Worm (Caenorhabditis elegans) whole organism, early embryonic: Measurements from ENCODE around the gene Y54G2A.73.

Experiments
- B0310.2 ChIP-seq: sonication (generic microtip); optimal IDR thresholded peaks from 2 replicates; lab custom pipeline; 2016; ENCODE audit warnings: mild to moderate bottlenecking, missing genetic modification characterization, missing compliant biosample characterization
- F13C5.2 ChIP-seq: sonication (generic microtip); optimal IDR thresholded peaks from 2 replicates; lab custom pipeline; 2017; ENCODE audit warnings: mild to moderate bottlenecking, missing genetic modification characterization, inconsistent platforms, missing compliant biosample characterization
- aly-1 ChIP-seq: sonication (generic microtip); optimal IDR thresholded peaks from 2 replicates; lab custom pipeline; 2016; ENCODE audit warnings: missing genetic modification characterization, missing compliant biosample characterization
- ama-1 ChIP-seq: fragments of 150-350 bp; optimal IDR thresholded peaks from 2 replicates; lab custom pipeline; 2014
- ceh-13 ChIP-seq: fragments of 200-800 bp; sonication (Bioruptor generic); optimal IDR thresholded peaks from 2 replicates; lab custom pipeline; 2018; ENCODE audit warnings: mild to moderate bottlenecking, missing genetic modification characterization, missing compliant biosample characterization
- ceh-36 ChIP-seq: sonication (generic microtip); optimal IDR thresholded peaks from 2 replicates; lab custom pipeline; 2016; ENCODE audit warnings: missing genetic modification characterization, inconsistent platforms, missing compliant biosample characterization
- ets-7 ChIP-seq: sonication (generic microtip); optimal IDR thresholded peaks from 2 replicates; lab custom pipeline; 2016; ENCODE audit warnings: missing genotype, missing genetic modification characterization, missing compliant biosample characterization
- flt-1 ChIP-seq: fragments of 200-800 bp; sonication (Bioruptor generic); IDR thresholded peaks from 2 replicates; pipeline ENCODE4 v1.3.6; 2022; ENCODE audit warnings: missing genetic modification characterization, missing compliant biosample characterization
- hmbx-1 ChIP-seq: sonication (generic microtip); optimal IDR thresholded peaks from 2 replicates; lab custom pipeline; 2016; ENCODE audit warnings: mild to moderate bottlenecking, missing genetic modification characterization, missing compliant biosample characterization
- hmg-4 ChIP-seq: fragments of 200-800 bp; sonication (Bioruptor generic); optimal IDR thresholded peaks from 2 replicates; lab custom pipeline; 2018; ENCODE audit warnings: mild to moderate bottlenecking, missing genetic modification characterization, missing compliant biosample characterization
- hnd-1 ChIP-seq: sonication (generic microtip); optimal IDR thresholded peaks from 2 replicates; lab custom pipeline; 2016; ENCODE audit warnings: missing genetic modification characterization, missing compliant biosample characterization
- pes-1 ChIP-seq: fragments of 200-800 bp; sonication (Bioruptor generic); IDR thresholded peaks from 2 replicates; pipeline ENCODE4 v1.3.6; 2022; ENCODE audit warnings: missing genetic modification reagents, missing genetic modification characterization, missing compliant biosample characterization
- scrt-1 ChIP-seq: fragments of 200-800 bp; sonication (Bioruptor generic); IDR thresholded peaks from 2 replicates; pipeline ENCODE4 v1.3.6; 2022; ENCODE audit warnings: missing genetic modification characterization, missing compliant biosample characterization
- sea-1 ChIP-seq: fragments of 200-800 bp; sonication (Bioruptor generic); conservative IDR thresholded peaks from 2 replicates; pipeline ENCODE4 v1.3.6; 2022; ENCODE audit warnings: missing genetic modification characterization, missing compliant biosample characterization
- tbx-11 ChIP-seq: fragments of 200-800 bp; sonication (Bioruptor generic); IDR thresholded peaks from 2 replicates; pipeline ENCODE4 v1.3.6; 2022; ENCODE audit warnings: missing genetic modification characterization, missing compliant biosample characterization
- tbx-37 ChIP-seq: fragments of 200-800 bp; sonication (Bioruptor generic); conservative IDR thresholded peaks from 2 replicates; pipeline ENCODE4 v1.3.6; 2022; ENCODE audit warnings: missing genetic modification reagents, missing genetic modification characterization, missing compliant biosample characterization
- tra-4 ChIP-seq: sonication (generic microtip); optimal IDR thresholded peaks from 2 replicates; lab custom pipeline; 2017; ENCODE audit warnings: missing genetic modification characterization, missing compliant biosample characterization

Y54G2A.73 gene

DNA sequence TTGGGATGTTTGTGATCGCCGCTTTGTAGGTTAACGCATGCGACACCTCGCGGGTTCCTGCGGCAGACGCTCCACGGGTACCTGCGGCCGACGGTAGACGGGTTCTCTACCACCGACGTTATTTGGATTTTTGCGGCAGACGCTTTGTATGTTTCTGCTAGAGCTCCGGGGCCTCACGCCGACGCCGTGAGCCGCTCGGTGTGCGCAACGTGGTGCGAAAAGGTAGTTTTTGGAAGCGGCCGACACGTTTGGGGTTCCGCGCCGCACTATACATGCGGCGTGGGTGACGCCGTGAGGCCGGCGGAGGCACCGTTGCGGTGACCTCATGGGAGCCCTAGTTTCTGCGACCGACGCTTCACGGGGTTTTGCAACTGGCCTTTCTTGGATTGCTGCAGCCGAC, 37.6 kb downstream of the Y54G2A.73 start:
- TF ChIP-seq B0310.2 (tag; lab: Kevin White, UChicago) (no peak), ceh-36 (tag; lab: Kevin White, UChicago) (no peak), hmbx-1 (tag; lab: Kevin White, UChicago) (no peak), tbx-11 (GFP tag; lab: Robert Waterston, UW) (no peak), scrt-1 (no peak), pes-1 (GFP tag; lab: Robert Waterston, UW) (no peak), ceh-13 (GFP tag; lab: Kevin White, UChicago) (no peak), ama-1 (lab: Kevin White, UChicago) (no peak), hnd-1 (tag; lab: Kevin White, UChicago) (no peak), hmg-4 (GFP tag; lab: Kevin White, UChicago) (no peak), tra-4 (tag; lab: Kevin White, UChicago) (no peak), ets-7 (tag; lab: Kevin White, UChicago) (no peak), sea-1 (GFP tag; lab: Robert Waterston, UW) (no peak), F13C5.2 (tag; lab: Kevin White, UChicago) (no peak), flt-1 (GFP tag; lab: Robert Waterston, UW) (no peak), tbx-37 (no peak), aly-1 (tag; lab: Kevin White, UChicago) (no peak)

DNA sequence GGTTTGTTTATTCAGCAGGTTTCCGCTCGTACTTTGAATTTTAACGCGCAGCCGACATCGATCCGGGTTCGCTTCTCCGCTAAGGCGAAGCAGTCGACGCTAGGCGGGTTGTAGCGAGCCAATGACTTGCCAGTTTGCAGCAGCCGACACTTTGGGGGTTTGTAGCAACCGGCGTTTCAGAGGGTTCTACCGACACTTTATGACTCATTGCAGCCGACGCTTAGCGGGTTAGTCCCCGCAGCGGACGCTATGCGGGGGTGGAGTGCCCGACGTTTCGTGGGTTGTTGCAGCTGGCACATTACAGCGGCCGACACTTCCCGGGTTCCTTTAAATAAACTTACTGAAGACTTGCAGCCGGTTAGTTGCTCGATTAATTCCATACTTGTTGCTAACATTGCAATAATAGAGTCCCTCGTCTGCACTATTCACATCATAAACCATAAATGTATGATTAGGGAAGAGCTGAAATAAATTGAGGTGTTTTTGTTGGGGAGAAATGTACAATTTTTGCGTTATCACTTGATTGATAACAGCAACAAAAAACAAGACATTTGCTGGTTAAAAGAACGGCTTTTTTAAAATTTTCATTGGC, 39.2 kb downstream of the Y54G2A.73 start, which contains the start of gene Y54G2A.57:
Gene Y54G2A.57, plus strand, starts transcription at position 542 of the 592 bp plus-strand sequence.
- no peak for TF ChIP-seq hmbx-1 (tag; lab: Kevin White, UChicago)
- TF ChIP-seq hmg-4 (GFP tag; lab: Kevin White, UChicago) = no peak
- TF ChIP-seq tbx-11 (GFP tag; lab: Robert Waterston, UW) = no peak
- TF ChIP-seq aly-1 (tag; lab: Kevin White, UChicago) = no peak
- no peak for TF ChIP-seq B0310.2 (tag; lab: Kevin White, UChicago)
- no peak for TF ChIP-seq hnd-1 (tag; lab: Kevin White, UChicago)
- TF ChIP-seq ceh-13 (GFP tag; lab: Kevin White, UChicago) = no peak
- no peak for TF ChIP-seq pes-1 (GFP tag; lab: Robert Waterston, UW)
- no peak for TF ChIP-seq ets-7 (tag; lab: Kevin White, UChicago)
- TF ChIP-seq ama-1 (lab: Kevin White, UChicago) = no peak
- no peak for TF ChIP-seq scrt-1
- no peak for TF ChIP-seq F13C5.2 (tag; lab: Kevin White, UChicago)
- no peak for TF ChIP-seq tra-4 (tag; lab: Kevin White, UChicago)
- no peak for TF ChIP-seq tbx-37
- no peak for TF ChIP-seq sea-1 (GFP tag; lab: Robert Waterston, UW)
- no peak for TF ChIP-seq flt-1 (GFP tag; lab: Robert Waterston, UW)
- no peak for TF ChIP-seq ceh-36 (tag; lab: Kevin White, UChicago)

DNA sequence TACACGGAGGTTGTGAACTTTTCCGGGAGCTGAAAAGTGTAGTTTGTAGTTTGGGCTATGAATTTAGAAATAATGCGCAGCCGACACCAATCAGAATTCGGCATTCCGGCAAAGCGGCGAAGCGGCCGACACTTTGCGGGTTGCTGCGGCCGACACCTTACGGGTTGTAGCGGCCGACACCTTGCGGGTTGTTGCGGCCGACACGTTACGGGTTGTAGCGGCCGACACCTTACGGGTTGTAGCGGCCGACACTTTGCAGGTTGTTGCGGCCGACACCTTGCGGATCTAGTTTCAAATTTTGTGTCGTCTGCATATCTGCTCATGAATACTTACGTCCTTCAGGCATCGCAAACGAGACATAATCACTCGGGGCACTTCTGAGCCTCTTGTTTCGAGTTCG, 41.8 kb downstream of the Y54G2A.73 start:
- no peak for TF ChIP-seq ceh-36 (tag; lab: Kevin White, UChicago)
- no peak for TF ChIP-seq hnd-1 (tag; lab: Kevin White, UChicago)
- TF ChIP-seq hmg-4 (GFP tag; lab: Kevin White, UChicago) = no peak
- no peak for TF ChIP-seq B0310.2 (tag; lab: Kevin White, UChicago)
- TF ChIP-seq ceh-13 (GFP tag; lab: Kevin White, UChicago) = no peak
- TF ChIP-seq tbx-37 = no peak

DNA sequence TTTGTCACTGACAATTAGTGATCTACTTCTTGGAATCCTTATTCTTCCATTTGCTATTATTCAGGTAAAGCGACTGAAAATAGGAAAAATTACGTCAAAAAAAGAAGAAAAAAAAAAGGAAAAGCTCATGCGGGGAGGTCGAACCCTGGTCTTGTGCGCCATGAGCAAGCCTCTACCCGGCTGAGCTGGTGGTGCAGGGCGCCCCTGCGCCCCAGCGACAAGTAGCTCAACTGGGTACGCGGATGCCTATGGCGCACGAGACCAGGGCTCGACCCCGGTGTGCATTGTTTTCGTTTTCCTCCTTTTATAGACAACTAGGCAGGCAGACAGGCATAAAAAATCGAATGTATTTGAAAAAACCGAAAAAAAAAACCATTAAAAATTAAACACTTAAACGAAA, 48.5 kb downstream of the Y54G2A.73 start:
- TF ChIP-seq ama-1 (lab: Kevin White, UChicago) (no peak), sea-1 (GFP tag; lab: Robert Waterston, UW) (no peak), ets-7 (tag; lab: Kevin White, UChicago) (no peak), hmg-4 (GFP tag; lab: Kevin White, UChicago) (no peak), flt-1 (GFP tag; lab: Robert Waterston, UW) (no peak), hnd-1 (tag; lab: Kevin White, UChicago) (no peak), aly-1 (tag; lab: Kevin White, UChicago) (no peak), ceh-36 (tag; lab: Kevin White, UChicago) (no peak), tra-4 (tag; lab: Kevin White, UChicago) (no peak), F13C5.2 (tag; lab: Kevin White, UChicago) (no peak), tbx-37 (no peak), B0310.2 (tag; lab: Kevin White, UChicago) (no peak), pes-1 (GFP tag; lab: Robert Waterston, UW) (no peak)

DNA sequence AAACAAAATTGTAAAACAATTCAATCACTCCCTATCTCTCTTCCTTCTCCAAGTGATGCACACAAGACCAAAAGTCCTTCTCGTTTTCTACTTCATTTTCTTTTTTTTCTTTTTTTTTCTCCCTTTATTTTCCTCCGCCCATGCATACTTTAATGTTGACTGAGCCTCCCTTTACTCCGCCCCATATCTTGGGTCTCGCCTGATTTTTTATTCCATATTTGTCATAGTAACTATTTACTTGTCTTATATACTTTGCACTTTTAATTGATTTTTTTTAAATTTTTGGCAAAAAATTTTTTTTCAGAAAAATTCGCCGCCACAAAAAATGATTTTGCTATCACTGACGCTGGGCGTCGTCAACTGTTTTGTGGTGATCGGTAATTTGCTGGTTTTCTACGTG, 48.9 kb downstream of the Y54G2A.73 start, which contains the start of gene ser-6:
Gene ser-6, plus strand, starts transcription at position 301 of the 400 bp plus-strand sequence.
- TF ChIP-seq hnd-1 (tag; lab: Kevin White, UChicago) (no peak), tra-4 (tag; lab: Kevin White, UChicago) (no peak), ama-1 (lab: Kevin White, UChicago) (no peak), ets-7 (tag; lab: Kevin White, UChicago) (no peak), flt-1 (GFP tag; lab: Robert Waterston, UW) (no peak), tbx-37 (no peak), sea-1 (GFP tag; lab: Robert Waterston, UW) (no peak), F13C5.2 (tag; lab: Kevin White, UChicago) (no peak), pes-1 (GFP tag; lab: Robert Waterston, UW) (no peak), tbx-11 (GFP tag; lab: Robert Waterston, UW) (no peak), ceh-13 (GFP tag; lab: Kevin White, UChicago) (no peak), ceh-36 (tag; lab: Kevin White, UChicago) (no peak), scrt-1 (no peak), B0310.2 (tag; lab: Kevin White, UChicago) (no peak), hmbx-1 (tag; lab: Kevin White, UChicago) (no peak), aly-1 (tag; lab: Kevin White, UChicago) (no peak), hmg-4 (GFP tag; lab: Kevin White, UChicago) (no peak)
